Fruit fly (Drosophila melanogaster) whole organism, embryonic: ENCODE data around the gene CG42579.

Experiments
- Atf6 ChIP-seq: fragments of 200-800 bp; sonication (Bioruptor generic); IDR thresholded peaks from 2 replicates; pipeline ENCODE4 v1.3.6; 2022; ENCODE audit warnings: missing biosample characterization, missing genetic modification characterization
- CG11723 ChIP-seq: fragments of 200-800 bp; sonication (Bioruptor generic); optimal IDR thresholded peaks from 2 replicates; lab custom pipeline; 2017; ENCODE audit warnings: missing biosample characterization, mild to moderate bottlenecking, missing genetic modification characterization
- CG12744 ChIP-seq: fragments of 200-800 bp; sonication (Bioruptor generic); optimal IDR thresholded peaks from 2 replicates; lab custom pipeline; 2016; ENCODE audit warnings: missing biosample characterization, missing genetic modification characterization
- CG13287 ChIP-seq: fragments of 200-800 bp; sonication (Bioruptor generic); IDR thresholded peaks from 2 replicates; pipeline ENCODE4 v1.3.6; 2022; ENCODE audit warnings: missing biosample characterization, missing genetic modification characterization; ENCODE audit not compliant: partially characterized antibody
- CG13775 ChIP-seq: fragments of 200-800 bp; sonication (Bioruptor generic); optimal IDR thresholded peaks from 3 replicates; lab custom pipeline; 2017; ENCODE audit warnings: missing biosample characterization, mild to moderate bottlenecking, missing genetic modification characterization
- CG13894 ChIP-seq: fragments of 200-800 bp; sonication (Bioruptor generic); optimal IDR thresholded peaks from 3 replicates; lab custom pipeline; 2018; ENCODE audit warnings: missing biosample characterization, mild to moderate bottlenecking, missing genetic modification characterization, moderate library complexity
- CG14050 ChIP-seq: fragments of 200-800 bp; sonication (Bioruptor generic); IDR thresholded peaks from 3 replicates; pipeline ENCODE4 v1.3.6; 2022; ENCODE audit warnings: missing biosample characterization, missing genetic modification characterization
- CG15073 ChIP-seq: fragments of 200-800 bp; sonication (Bioruptor generic); optimal IDR thresholded peaks from 2 replicates; lab custom pipeline; 2016; ENCODE audit warnings: missing biosample characterization, missing genetic modification characterization
- CG15514 ChIP-seq: fragments of 200-800 bp; sonication (Bioruptor generic); optimal IDR thresholded peaks from 3 replicates; lab custom pipeline; 2017; ENCODE audit warnings: missing biosample characterization, missing genetic modification characterization, mild to moderate bottlenecking, moderate library complexity, missing genetic modification reagents
- CG1603 ChIP-seq: fragments of 200-800 bp; sonication (Bioruptor generic); optimal IDR thresholded peaks from 2 replicates; lab custom pipeline; 2019; ENCODE audit warnings: missing biosample characterization, mild to moderate bottlenecking, missing genetic modification characterization, moderate library complexity
- CG17612 ChIP-seq: fragments of 200-800 bp; sonication (Bioruptor generic); IDR thresholded peaks from 2 replicates; pipeline ENCODE4 v1.3.6; 2022; ENCODE audit warnings: missing biosample characterization, missing genetic modification characterization
- CG17802 ChIP-seq: fragments of 200-800 bp; sonication (Bioruptor generic); optimal IDR thresholded peaks from 2 replicates; lab custom pipeline; 2018; ENCODE audit warnings: missing biosample characterization, mild to moderate bottlenecking, missing genetic modification characterization, moderate library complexity
- CG32767 ChIP-seq: fragments of 200-800 bp; sonication (Bioruptor generic); IDR thresholded peaks from 2 replicates; pipeline ENCODE4 v1.3.6; 2022; ENCODE audit warnings: missing biosample characterization, missing genetic modification characterization
- CG3726 ChIP-seq: fragments of 200-800 bp; sonication (Bioruptor generic); IDR thresholded peaks from 3 replicates; pipeline ENCODE4, ENCODE4 v1.3.6; 2022; ENCODE audit warnings: missing biosample characterization, missing genetic modification characterization
- CG4282 ChIP-seq: fragments of 200-800 bp; sonication (Bioruptor generic); optimal IDR thresholded peaks from 2 replicates; lab custom pipeline; 2016; ENCODE audit warnings: missing biosample characterization, missing genetic modification characterization
- CG4730 ChIP-seq: fragments of 200-800 bp; sonication (Bioruptor generic); IDR thresholded peaks from 2 replicates; pipeline ENCODE4 v1.3.6; 2022; ENCODE audit warnings: missing biosample characterization, missing genetic modification characterization
- CG7271 ChIP-seq: fragments of 200-800 bp; sonication (Bioruptor generic); optimal IDR thresholded peaks from 2 replicates; lab custom pipeline; 2018; ENCODE audit warnings: missing biosample characterization, mild to moderate bottlenecking, missing genetic modification characterization, moderate library complexity
- CG7357 ChIP-seq: fragments of 200-800 bp; sonication (Bioruptor generic); IDR thresholded peaks from 3 replicates; pipeline ENCODE4 v1.3.6; 2022; ENCODE audit warnings: missing biosample characterization, missing genetic modification characterization
- CG8089 ChIP-seq: fragments of 200-800 bp; sonication (Bioruptor generic); optimal IDR thresholded peaks from 3 replicates; lab custom pipeline; 2016; ENCODE audit warnings: missing biosample characterization, missing genetic modification characterization
- CG8281 ChIP-seq: fragments of 200-800 bp; sonication (Bioruptor generic); optimal IDR thresholded peaks from 2 replicates; lab custom pipeline; 2018; ENCODE audit warnings: missing biosample characterization, mild to moderate bottlenecking, missing genetic modification characterization, moderate library complexity
- CoRest ChIP-seq: fragments of 200-800 bp; sonication (Bioruptor generic); optimal IDR thresholded peaks from 3 replicates; lab custom pipeline; 2018; ENCODE audit warnings: missing biosample characterization, mild to moderate bottlenecking, missing genetic modification characterization, moderate library complexity
- D19A ChIP-seq: fragments of 200-800 bp; optimal IDR thresholded peaks from 3 replicates; lab custom pipeline; 2019; ENCODE audit warnings: missing biosample characterization, mild to moderate bottlenecking, missing genetic modification characterization, moderate library complexity
- HLH3B ChIP-seq: fragments of 200-800 bp; sonication (Bioruptor generic); IDR thresholded peaks from 2 replicates; pipeline ENCODE4 v1.3.6; 2022; ENCODE audit warnings: missing biosample characterization, missing genetic modification characterization
- HLH54F ChIP-seq: fragments of 200-800 bp; sonication (Bioruptor generic); optimal IDR thresholded peaks from 3 replicates; lab custom pipeline; 2016; ENCODE audit warnings: missing biosample characterization, missing genetic modification characterization
- HmgD ChIP-seq: fragments of 200-800 bp; sonication (Bioruptor generic); optimal IDR thresholded peaks from 3 replicates; lab custom pipeline; 2016; ENCODE audit warnings: missing biosample characterization, missing genetic modification characterization
- Rfx ChIP-seq: fragments of 200-800 bp; sonication (Bioruptor generic); IDR thresholded peaks from 2 replicates; pipeline ENCODE4 v1.3.6; 2022; ENCODE audit warnings: missing biosample characterization, missing genetic modification characterization
- Sox102F ChIP-seq: fragments of 200-800 bp; sonication (Bioruptor generic); optimal IDR thresholded peaks from 2 replicates; lab custom pipeline; 2018; ENCODE audit warnings: missing biosample characterization, mild to moderate bottlenecking, missing genetic modification characterization, moderate library complexity
- Stat92E ChIP-seq, 3 experiments: fragments of >200 bp in 2 of 3; fragments of 200-800 bp in 1 of 3; sonication (Bioruptor generic) in 1 of 3; optimal IDR thresholded peaks; 2 replicates each; lab custom pipeline; 2017 to 2019; ENCODE audit warnings: missing biosample characterization in 3 of 3, missing genetic modification characterization in 3 of 3, mild to moderate bottlenecking in 1 of 3, moderate library complexity in 1 of 3
- Tbp ChIP-seq: fragments of >200 bp; optimal IDR thresholded peaks from 2 replicates; lab custom pipeline; 2018; ENCODE audit warnings: missing biosample characterization, missing genetic modification characterization
- Usf ChIP-seq: fragments of 200-800 bp; sonication (Bioruptor generic); optimal IDR thresholded peaks from 2 replicates; lab custom pipeline; 2017; ENCODE audit warnings: missing genotype, missing biosample characterization, missing genetic modification characterization
- ab ChIP-seq: fragments of 200-800 bp; sonication (Bioruptor generic); optimal IDR thresholded peaks from 2 replicates; lab custom pipeline; 2016; ENCODE audit warnings: missing biosample characterization, missing genetic modification characterization
- ash1 ChIP-seq: fragments of 200-800 bp; sonication (Bioruptor generic); optimal IDR thresholded peaks from 2 replicates; lab custom pipeline; 2018; ENCODE audit warnings: missing biosample characterization, mild to moderate bottlenecking, missing genetic modification characterization
- bowl ChIP-seq: fragments of 200-800 bp; sonication (Bioruptor generic); IDR thresholded peaks from 2 replicates; pipeline ENCODE4 v1.3.6; 2022; ENCODE audit warnings: missing biosample characterization, missing genetic modification characterization
- bsh ChIP-seq, 2 experiments: fragments of 200-800 bp; sonication (Bioruptor generic); optimal IDR thresholded peaks; 2 replicates each; lab custom pipeline; 2017 to 2018; ENCODE audit warnings: mild to moderate bottlenecking in 2 of 2, missing biosample characterization in 2 of 2, missing genetic modification characterization in 2 of 2, moderate library complexity in 1 of 2
- cas ChIP-seq: fragments of 200-800 bp; sonication (Bioruptor generic); IDR thresholded peaks from 2 replicates; pipeline ENCODE4 v1.3.6; 2022; ENCODE audit warnings: missing biosample characterization, missing genetic modification characterization
- eyg ChIP-seq: fragments of 200-800 bp; sonication (Bioruptor generic); optimal IDR thresholded peaks from 3 replicates; lab custom pipeline; 2016; ENCODE audit warnings: missing biosample characterization, missing genetic modification characterization
- ftz-f1 ChIP-seq: fragments of 200-800 bp; sonication (Bioruptor generic); optimal IDR thresholded peaks from 2 replicates; lab custom pipeline; 2016; ENCODE audit warnings: missing biosample characterization, missing genetic modification characterization
- ind ChIP-seq: fragments of 200-800 bp; sonication (Bioruptor generic); optimal IDR thresholded peaks from 3 replicates; lab custom pipeline; 2016; ENCODE audit warnings: missing biosample characterization, missing genetic modification characterization
- jumu ChIP-seq: fragments of 200-800 bp; sonication (Bioruptor generic); optimal IDR thresholded peaks from 3 replicates; lab custom pipeline; 2016; ENCODE audit warnings: missing biosample characterization, missing genetic modification characterization
- ken ChIP-seq: fragments of 200-800 bp; sonication (Bioruptor generic); IDR thresholded peaks from 3 replicates; pipeline ENCODE4 v1.3.6; 2022; ENCODE audit warnings: missing biosample characterization, missing genetic modification characterization
- nerfin-1 ChIP-seq: fragments of 200-800 bp; sonication (Bioruptor generic); optimal IDR thresholded peaks from 3 replicates; lab custom pipeline; 2019; ENCODE audit warnings: missing biosample characterization, mild to moderate bottlenecking, missing genetic modification characterization, moderate library complexity
- nom ChIP-seq: fragments of 200-800 bp; sonication (Bioruptor generic); optimal IDR thresholded peaks from 2 replicates; lab custom pipeline; 2017; ENCODE audit warnings: missing biosample characterization, missing genetic modification characterization, mild to moderate bottlenecking, moderate library complexity, missing genetic modification reagents
- onecut ChIP-seq: fragments of 200-800 bp; sonication (Bioruptor generic); IDR thresholded peaks from 2 replicates; pipeline ENCODE4 v1.3.6; 2022; ENCODE audit warnings: missing biosample characterization, missing genetic modification characterization
- ranshi ChIP-seq: fragments of 200-800 bp; sonication (Bioruptor generic); IDR thresholded peaks from 2 replicates; pipeline ENCODE4 v1.3.6; 2022; ENCODE audit warnings: missing biosample characterization, missing genetic modification characterization
- run ChIP-seq: fragments of 200-800 bp; sonication (Bioruptor generic); optimal IDR thresholded peaks from 3 replicates; lab custom pipeline; 2018; ENCODE audit warnings: missing biosample characterization, mild to moderate bottlenecking, missing genetic modification characterization
- shn ChIP-seq: fragments of 200-800 bp; sonication (Bioruptor generic); optimal IDR thresholded peaks from 3 replicates; lab custom pipeline; 2016; ENCODE audit warnings: missing biosample characterization, missing genetic modification characterization
- so ChIP-seq: fragments of 200-800 bp; sonication (Bioruptor generic); IDR thresholded peaks from 3 replicates; pipeline ENCODE4 v1.3.6; 2022; ENCODE audit warnings: missing biosample characterization, missing genetic modification characterization
- toy ChIP-seq: fragments of 200-800 bp; sonication (Bioruptor generic); IDR thresholded peaks from 2 replicates; pipeline ENCODE4 v1.3.6; 2022; ENCODE audit warnings: missing biosample characterization, missing genetic modification characterization
- tup ChIP-seq: fragments of 200-800 bp; sonication (Bioruptor generic); optimal IDR thresholded peaks from 2 replicates; lab custom pipeline; 2016; ENCODE audit warnings: missing biosample characterization, mild to moderate bottlenecking, missing genetic modification characterization, moderate library complexity
- usp ChIP-seq: fragments of >200 bp; optimal IDR thresholded peaks from 2 replicates; lab custom pipeline; 2017; ENCODE audit warnings: missing biosample characterization, missing genetic modification characterization
- vfl ChIP-seq: fragments of 200-800 bp; sonication (Bioruptor generic); optimal IDR thresholded peaks from 2 replicates; lab custom pipeline; 2016; ENCODE audit warnings: missing biosample characterization, missing genetic modification characterization

The CG42579 gene

dm6 chrX:20502776-20503503 is 24.5 kb upstream of the CG42579 start (continued):
- no peak for TF ChIP-seq CG8089 (GFP tag; lab: Kevin White, UChicago)
- TF ChIP-seq HLH3B = no peak
- no peak for TF ChIP-seq CG15073 (GFP tag; lab: Kevin White, UChicago)
- TF ChIP-seq run = no peak
- TF ChIP-seq so = no peak
- peak; percentile 4; the same call in 1 of the 2 replicates for TF ChIP-seq onecut
- no peak for TF ChIP-seq bowl (GFP tag; lab: Robert Waterston, UW)
- no peak for TF ChIP-seq ash1 (GFP tag; lab: Kevin White, UChicago)
- no peak for TF ChIP-seq nerfin-1 (tag; lab: Kevin White, UChicago)
- TF ChIP-seq CG7357 (GFP tag; lab: Robert Waterston, UW) = no peak
- no peak for TF ChIP-seq eyg (GFP tag; lab: Kevin White, UChicago)
- peak; percentile 26 for TF ChIP-seq HLH54F (GFP tag; lab: Kevin White, UChicago)
- TF ChIP-seq CG7271 = no peak
- no peak for TF ChIP-seq shn
- TF ChIP-seq D19A (tag; lab: Kevin White, UChicago) = peak; percentile 97
- no peak for TF ChIP-seq CG8281 (tag; lab: Kevin White, UChicago)
- no peak for TF ChIP-seq Stat92E (GFP tag; optimal IDR thresholded peaks at IDR 0.05; lab: Kevin White, UChicago)
- TF ChIP-seq bsh (GFP tag; optimal IDR thresholded peaks at IDR 0.05; lab: Kevin White, UChicago) = peak in 1 of 2 experiments; percentile 28
- TF ChIP-seq Tbp (GFP tag; lab: Kevin White, UChicago) = no peak
- TF ChIP-seq ind = no peak
- TF ChIP-seq CG13775 (GFP tag; lab: Kevin White, UChicago) = peak; percentile 30
- no peak for TF ChIP-seq CG32767 (GFP tag; lab: Robert Waterston, UW)
- TF ChIP-seq vfl (GFP tag; lab: Kevin White, UChicago) = no peak
- TF ChIP-seq Rfx (GFP tag; lab: Robert Waterston, UW) = no peak; the same call in 1 of the 2 replicates
- TF ChIP-seq ab (GFP tag; lab: Kevin White, UChicago) = no peak
- peak; percentile 50 for TF ChIP-seq CoRest
- TF ChIP-seq jumu = no peak
- TF ChIP-seq CG17802 (tag; lab: Kevin White, UChicago) = no peak
- no peak for TF ChIP-seq CG15514
- no peak for TF ChIP-seq HmgD (GFP tag; lab: Kevin White, UChicago)
- no peak for TF ChIP-seq ftz-f1 (GFP tag; lab: Kevin White, UChicago)
- no peak for TF ChIP-seq toy (GFP tag; lab: Robert Waterston, UW)
- TF ChIP-seq CG13287 (GFP tag; lab: Robert Waterston, UW) = no peak
- TF ChIP-seq cas = no peak
- TF ChIP-seq CG13894 (tag; lab: Kevin White, UChicago) = peak; percentile 1
- TF ChIP-seq CG4730 (GFP tag; lab: Robert Waterston, UW) = 0 out of 2 replicates have a peak, but pooled peaks have one; percentile 11
- peak; percentile 95 for TF ChIP-seq CG17612 (GFP tag; lab: Robert Waterston, UW)
- no peak for TF ChIP-seq tup (GFP tag; lab: Kevin White, UChicago)
- no peak for TF ChIP-seq usp
- no peak for TF ChIP-seq ranshi (GFP tag; lab: Robert Waterston, UW)
- TF ChIP-seq nom (GFP tag; lab: Kevin White, UChicago) = no peak
- TF ChIP-seq CG3726 = no peak
- no peak for TF ChIP-seq CG14050 (GFP tag; lab: Robert Waterston, UW)
- no peak for TF ChIP-seq CG4282 (GFP tag; lab: Kevin White, UChicago)
- TF ChIP-seq CG11723 (GFP tag; lab: Kevin White, UChicago) = no peak
- TF ChIP-seq Sox102F (GFP tag; lab: Kevin White, UChicago) = peak; percentile 55
- TF ChIP-seq CG1603 (tag; lab: Kevin White, UChicago) = peak; percentile 12
- TF ChIP-seq CG12744 (GFP tag; lab: Kevin White, UChicago) = no peak
- TF ChIP-seq Atf6 (GFP tag; lab: Robert Waterston, UW) = peak; percentile 64
- TF ChIP-seq Usf = no peak
- no peak for TF ChIP-seq ken (GFP tag; lab: Robert Waterston, UW)
